Fruit fly (Drosophila melanogaster) whole organism, embryonic: ENCODE data around the gene Cpr64Ad.
A peak's percentile ranks its signal among the peaks of the same experiment; 100 is the strongest.

Source experiments
- Atf3 ChIP-seq: fragments of 200-800 bp; sonication (Bioruptor generic); optimal IDR thresholded peaks from 3 replicates; lab custom pipeline; 2016; ENCODE audit warnings: missing biosample characterization, missing genetic modification characterization
- Bteb2 ChIP-seq: fragments of 200-800 bp; sonication (Bioruptor generic); optimal IDR thresholded peaks from 2 replicates; lab custom pipeline; 2016; ENCODE audit warnings: missing biosample characterization, missing genetic modification characterization
- CG10274 ChIP-seq: fragments of 200-800 bp; sonication (Bioruptor generic); optimal IDR thresholded peaks from 3 replicates; lab custom pipeline; 2017; ENCODE audit warnings: missing biosample characterization, mild to moderate bottlenecking, missing genetic modification characterization
- CG10959 ChIP-seq: fragments of 200-800 bp; sonication (Bioruptor generic); IDR thresholded peaks from 2 replicates; pipeline ENCODE4 v1.3.6; 2022; ENCODE audit warnings: missing biosample characterization, missing genetic modification characterization
- CG12236 ChIP-seq: fragments of 200-800 bp; sonication (Bioruptor generic); optimal IDR thresholded peaks from 2 replicates; lab custom pipeline; 2016; ENCODE audit warnings: missing biosample characterization, missing genetic modification characterization
- CG12299 ChIP-seq: fragments of 200-800 bp; sonication (Bioruptor generic); optimal IDR thresholded peaks from 2 replicates; lab custom pipeline; 2018; ENCODE audit warnings: missing biosample characterization, mild to moderate bottlenecking, missing genetic modification characterization
- CG12769 ChIP-seq: fragments of 200-800 bp; sonication (Bioruptor generic); optimal IDR thresholded peaks from 2 replicates; lab custom pipeline; 2019; ENCODE audit warnings: missing biosample characterization, mild to moderate bottlenecking, missing genetic modification characterization, moderate library complexity
- CG13123 ChIP-seq: fragments of 200-800 bp; sonication (Bioruptor generic); optimal IDR thresholded peaks from 2 replicates; lab custom pipeline; 2016; ENCODE audit warnings: missing biosample characterization, missing genetic modification characterization
- CG1602 ChIP-seq: fragments of 200-800 bp; sonication (Bioruptor generic); optimal IDR thresholded peaks from 3 replicates; lab custom pipeline; 2016; ENCODE audit warnings: missing biosample characterization, missing genetic modification characterization
- CG1647 ChIP-seq: fragments of 200-800 bp; sonication (Bioruptor generic); optimal IDR thresholded peaks from 3 replicates; lab custom pipeline; 2016; ENCODE audit warnings: missing biosample characterization, missing genetic modification characterization
- CG18262 ChIP-seq: fragments of 200-800 bp; optimal IDR thresholded peaks from 3 replicates; lab custom pipeline; 2019; ENCODE audit warnings: missing biosample characterization, mild to moderate bottlenecking, missing genetic modification characterization, moderate library complexity
- CG18476 ChIP-seq: fragments of 200-800 bp; sonication (Bioruptor generic); optimal IDR thresholded peaks from 2 replicates; lab custom pipeline; 2016; ENCODE audit warnings: missing biosample characterization, mild to moderate bottlenecking, missing genetic modification characterization
- CG18619 ChIP-seq: fragments of 200-800 bp; sonication (Bioruptor generic); optimal IDR thresholded peaks from 3 replicates; lab custom pipeline; 2017; ENCODE audit warnings: missing biosample characterization, mild to moderate bottlenecking, missing genetic modification characterization
- CG18764 ChIP-seq: fragments of 200-800 bp; sonication (Bioruptor generic); optimal IDR thresholded peaks from 3 replicates; lab custom pipeline; 2016; ENCODE audit warnings: missing biosample characterization, missing genetic modification characterization
- CG32772 ChIP-seq: fragments of 200-800 bp; sonication (Bioruptor generic); IDR thresholded peaks from 2 replicates; pipeline ENCODE4 v1.3.6; 2022; ENCODE audit warnings: missing biosample characterization, missing genetic modification characterization
- CG34422 ChIP-seq: fragments of 200-800 bp; sonication (Bioruptor generic); IDR thresholded peaks from 3 replicates; pipeline ENCODE4 v1.3.6; 2022; ENCODE audit warnings: missing biosample characterization, missing genetic modification characterization
- CG3838 ChIP-seq: fragments of 200-800 bp; sonication (Bioruptor generic); optimal IDR thresholded peaks from 3 replicates; lab custom pipeline; 2016; ENCODE audit warnings: missing biosample characterization, missing genetic modification characterization
- CG6813 ChIP-seq: fragments of 200-800 bp; sonication (Bioruptor generic); optimal IDR thresholded peaks from 2 replicates; lab custom pipeline; 2017; ENCODE audit warnings: missing biosample characterization, missing genetic modification characterization, mild to moderate bottlenecking, moderate library complexity, missing genetic modification reagents
- CG7357 ChIP-seq: fragments of 200-800 bp; sonication (Bioruptor generic); IDR thresholded peaks from 3 replicates; pipeline ENCODE4 v1.3.6; 2022; ENCODE audit warnings: missing biosample characterization, missing genetic modification characterization
- CG7987 ChIP-seq: fragments of 200-800 bp; sonication (Bioruptor generic); optimal IDR thresholded peaks from 2 replicates; lab custom pipeline; 2018; ENCODE audit warnings: missing biosample characterization, mild to moderate bottlenecking, missing genetic modification characterization, moderate library complexity
- CG8290 ChIP-seq, 3 experiments: fragments of 200-800 bp; sonication (Bioruptor generic); optimal IDR thresholded peaks; 2 replicates each; lab custom pipeline; 2016 to 2019; ENCODE audit warnings: missing biosample characterization in 3 of 3, missing genetic modification characterization in 3 of 3, mild to moderate bottlenecking in 2 of 3, moderate library complexity in 1 of 3
- CG9876 ChIP-seq: fragments of 200-800 bp; sonication (Bioruptor generic); optimal IDR thresholded peaks from 2 replicates; lab custom pipeline; 2016; ENCODE audit warnings: missing biosample characterization, missing genetic modification characterization
- HmgZ ChIP-seq: fragments of 200-800 bp; sonication (Bioruptor generic); optimal IDR thresholded peaks from 2 replicates; lab custom pipeline; 2018; ENCODE audit warnings: missing biosample characterization, mild to moderate bottlenecking, missing genetic modification characterization
- Hsf ChIP-seq: fragments of 200-800 bp; sonication (Bioruptor generic); optimal IDR thresholded peaks from 3 replicates; lab custom pipeline; 2016; ENCODE audit warnings: missing biosample characterization, missing genetic modification characterization
- PHDP ChIP-seq: fragments of 200-800 bp; sonication (Bioruptor generic); optimal IDR thresholded peaks from 3 replicates; lab custom pipeline; 2018; ENCODE audit warnings: missing biosample characterization, mild to moderate bottlenecking, missing genetic modification characterization, moderate library complexity
- Side ChIP-seq: fragments of 200-800 bp; sonication (Bioruptor generic); optimal IDR thresholded peaks from 2 replicates; lab custom pipeline; 2016; ENCODE audit warnings: missing biosample characterization, missing genetic modification characterization
- Trl ChIP-seq, 3 experiments: fragments of >200 bp in 2 of 3; fragments of 200-800 bp in 1 of 3; sonication (Bioruptor generic) in 1 of 3; optimal IDR thresholded peaks; 2 replicates in 1 of 3; 3 replicates in 2 of 3; lab custom pipeline; 2016 to 2017; ENCODE audit warnings: missing biosample characterization in 1 of 3, missing genetic modification characterization in 1 of 3
- bowl ChIP-seq: fragments of 200-800 bp; sonication (Bioruptor generic); IDR thresholded peaks from 2 replicates; pipeline ENCODE4 v1.3.6; 2022; ENCODE audit warnings: missing biosample characterization, missing genetic modification characterization
- br ChIP-seq: fragments of >200 bp; optimal IDR thresholded peaks from 2 replicates; lab custom pipeline; 2017
- dm ChIP-seq: fragments of 200-800 bp; sonication (Bioruptor generic); optimal IDR thresholded peaks from 3 replicates; lab custom pipeline; 2016; ENCODE audit warnings: missing biosample characterization, missing genetic modification characterization
- fd96Cb ChIP-seq: fragments of 200-800 bp; sonication (Bioruptor generic); optimal IDR thresholded peaks from 2 replicates; lab custom pipeline; 2018; ENCODE audit warnings: missing biosample characterization, mild to moderate bottlenecking, missing genetic modification characterization, moderate library complexity
- gcm2 ChIP-seq: fragments of 200-800 bp; sonication (Bioruptor generic); optimal IDR thresholded peaks from 2 replicates; lab custom pipeline; 2016; ENCODE audit warnings: missing biosample characterization, missing genetic modification characterization
- gro ChIP-seq: fragments of 200-800 bp; sonication (Bioruptor generic); optimal IDR thresholded peaks from 2 replicates; lab custom pipeline; 2016; ENCODE audit warnings: missing biosample characterization, missing genetic modification characterization
- hbn ChIP-seq: fragments of 200-800 bp; sonication (Bioruptor generic); IDR thresholded peaks from 2 replicates; pipeline ENCODE4 v1.3.6; 2022; ENCODE audit warnings: missing biosample characterization, missing genetic modification characterization; ENCODE audit not compliant: partially characterized antibody
- ind ChIP-seq: fragments of 200-800 bp; sonication (Bioruptor generic); optimal IDR thresholded peaks from 3 replicates; lab custom pipeline; 2016; ENCODE audit warnings: missing biosample characterization, missing genetic modification characterization
- inv ChIP-seq: fragments of 200-800 bp; sonication (Bioruptor generic); IDR thresholded peaks from 2 replicates; pipeline ENCODE4 v1.3.6; 2022; ENCODE audit warnings: missing biosample characterization, missing genetic modification characterization; ENCODE audit not compliant: partially characterized antibody
- jing ChIP-seq: fragments of 200-800 bp; sonication (Bioruptor generic); optimal IDR thresholded peaks from 2 replicates; lab custom pipeline; 2018; ENCODE audit warnings: missing biosample characterization, mild to moderate bottlenecking, missing genetic modification characterization
- mam ChIP-seq: fragments of 200-800 bp; sonication (Bioruptor generic); optimal IDR thresholded peaks from 3 replicates; lab custom pipeline; 2016; ENCODE audit warnings: missing biosample characterization, missing genetic modification characterization
- nau ChIP-seq: fragments of 200-800 bp; sonication (Bioruptor generic); optimal IDR thresholded peaks from 3 replicates; lab custom pipeline; 2017; ENCODE audit warnings: missing biosample characterization, mild to moderate bottlenecking, missing genetic modification characterization, missing genetic modification reagents
- oc ChIP-seq: fragments of 200-800 bp; sonication (Bioruptor generic); optimal IDR thresholded peaks from 2 replicates; lab custom pipeline; 2018; ENCODE audit warnings: missing biosample characterization, mild to moderate bottlenecking, missing genetic modification characterization, moderate library complexity
- onecut ChIP-seq: fragments of 200-800 bp; sonication (Bioruptor generic); IDR thresholded peaks from 2 replicates; pipeline ENCODE4 v1.3.6; 2022; ENCODE audit warnings: missing biosample characterization, missing genetic modification characterization
- otp ChIP-seq: fragments of 200-800 bp; sonication (Bioruptor generic); IDR thresholded peaks from 3 replicates; pipeline ENCODE4, ENCODE4 v1.3.6; 2022; ENCODE audit warnings: missing biosample characterization, missing genetic modification characterization
- pnt ChIP-seq: fragments of 200-800 bp; sonication (Bioruptor generic); optimal IDR thresholded peaks from 3 replicates; lab custom pipeline; 2016; ENCODE audit warnings: missing biosample characterization, missing genetic modification characterization
- run ChIP-seq: fragments of 200-800 bp; sonication (Bioruptor generic); optimal IDR thresholded peaks from 3 replicates; lab custom pipeline; 2018; ENCODE audit warnings: missing biosample characterization, mild to moderate bottlenecking, missing genetic modification characterization
- stwl ChIP-seq: fragments of 200-800 bp; sonication (Bioruptor generic); optimal IDR thresholded peaks from 3 replicates; lab custom pipeline; 2018; ENCODE audit warnings: missing biosample characterization, mild to moderate bottlenecking, missing genetic modification characterization, moderate library complexity
- toy ChIP-seq: fragments of 200-800 bp; sonication (Bioruptor generic); IDR thresholded peaks from 2 replicates; pipeline ENCODE4 v1.3.6; 2022; ENCODE audit warnings: missing biosample characterization, missing genetic modification characterization
- zfh1 ChIP-seq: fragments of 200-800 bp; sonication (Bioruptor generic); IDR thresholded peaks from 3 replicates; pipeline ENCODE4 v1.3.6; 2022; ENCODE audit warnings: missing biosample characterization, missing genetic modification characterization

The Cpr64Ad gene

DNA sequence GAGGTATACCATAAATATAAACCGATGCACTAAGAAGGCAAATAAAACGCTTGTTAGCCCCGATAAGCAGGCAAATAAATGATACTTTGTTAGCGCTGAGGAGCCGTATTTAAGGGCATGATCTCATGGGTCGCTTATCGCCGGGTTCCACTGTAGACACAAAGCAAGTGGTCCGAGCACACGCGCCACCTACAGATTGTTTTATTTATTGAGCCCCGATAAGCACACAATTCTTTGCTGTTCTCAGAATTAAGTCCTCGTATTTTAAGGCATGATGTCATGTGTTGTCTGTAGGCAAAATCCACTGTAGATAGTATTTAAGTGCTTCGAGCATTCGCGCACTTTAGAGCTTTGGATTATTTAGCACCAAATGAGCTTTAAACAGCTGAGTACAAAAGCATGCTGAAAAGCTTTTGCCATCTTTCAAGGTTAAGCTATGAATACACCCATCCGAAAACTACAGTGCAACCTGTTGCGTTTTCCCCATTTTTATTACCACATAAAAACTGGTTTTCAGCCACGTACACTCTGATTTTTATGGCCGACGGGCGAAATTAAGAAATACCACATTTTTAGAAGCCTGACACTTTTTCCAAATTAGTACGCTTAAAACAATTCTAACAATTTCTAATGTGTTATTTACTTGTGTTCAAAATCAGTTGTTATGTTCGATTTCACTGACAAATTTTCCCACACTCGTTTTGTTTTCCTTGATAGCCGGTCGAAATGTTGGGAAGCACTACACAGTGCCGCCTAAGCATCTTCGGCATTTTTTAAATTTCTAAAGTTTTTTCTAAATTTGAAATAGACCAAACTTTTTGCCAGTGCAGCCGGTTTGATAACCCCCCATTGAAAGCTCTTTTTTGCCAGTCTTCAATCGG, 24.5 kb downstream of the Cpr64Ad start, which contains the start of gene Sqor (continued):
- TF ChIP-seq ind (GFP tag; lab: Kevin White, UChicago) (peak; percentile 79), onecut (GFP tag; lab: Robert Waterston, UW) (peak; percentile 58)

dm6 chr3L:4242428-4242827, 27.2 kb downstream of the Cpr64Ad start, which contains the start of gene pav:
pav (plus strand) TSS chr3L:4242734.
- TF ChIP-seq CG7987 (GFP tag; lab: Kevin White, UChicago) (no peak), fd96Cb (tag; lab: Kevin White, UChicago) (peak; percentile 44), toy (GFP tag; lab: Robert Waterston, UW) (no peak), dm (GFP tag; lab: Kevin White, UChicago) (peak; percentile 51), gro (GFP tag; lab: Kevin White, UChicago) (no peak), oc (tag; lab: Kevin White, UChicago) (no peak), CG7357 (GFP tag; lab: Robert Waterston, UW) (no peak), CG18764 (GFP tag; lab: Kevin White, UChicago) (no peak), gcm2 (GFP tag; lab: Kevin White, UChicago) (no peak), pnt (GFP tag; lab: Kevin White, UChicago) (no peak), Hsf (no peak), Trl (optimal IDR thresholded peaks at IDR 0.05; lab: Kevin White, UChicago) (no peak), Trl (GFP tag; optimal IDR thresholded peaks at IDR 0.05; lab: Kevin White, UChicago) (no peak), CG12299 (peak; percentile 6), zfh1 (GFP tag; lab: Robert Waterston, UW) (no peak), CG13123 (GFP tag; lab: Kevin White, UChicago) (no peak), CG12769 (tag; lab: Kevin White, UChicago) (no peak), CG1647 (GFP tag; lab: Kevin White, UChicago) (no peak), br (lab: Kevin White, UChicago) (no peak), CG12236 (GFP tag; lab: Kevin White, UChicago) (no peak), Atf3 (GFP tag; lab: Kevin White, UChicago) (no peak), inv (GFP tag; lab: Robert Waterston, UW) (no peak), mam (GFP tag; lab: Kevin White, UChicago) (no peak), CG8290 (GFP tag; optimal IDR thresholded peaks at IDR 0.05; lab: Kevin White, UChicago) (no peak), CG8290 (tag; optimal IDR thresholded peaks at IDR 0.05; lab: Kevin White, UChicago) (no peak), CG1602 (GFP tag; lab: Kevin White, UChicago) (no peak), CG10274 (no peak), bowl (GFP tag; lab: Robert Waterston, UW) (no peak), CG18262 (tag; lab: Kevin White, UChicago) (no peak), CG32772 (GFP tag; lab: Robert Waterston, UW) (0 out of 2 replicates have a peak, but pooled peaks have one; percentile 27), otp (no peak; the same call in 2 of the 3 replicates), CG18619 (GFP tag; lab: Kevin White, UChicago) (no peak), hbn (GFP tag; lab: Robert Waterston, UW) (no peak), nau (GFP tag; lab: Kevin White, UChicago) (no peak), CG6813 (GFP tag; lab: Kevin White, UChicago) (no peak), Bteb2 (GFP tag; lab: Kevin White, UChicago) (no peak), Side (GFP tag; lab: Kevin White, UChicago) (no peak), PHDP (no peak), jing (GFP tag; lab: Kevin White, UChicago) (no peak), CG10959 (GFP tag; lab: Robert Waterston, UW) (no peak), CG34422 (GFP tag; lab: Robert Waterston, UW) (0 out of 3 replicates have a peak, but pooled peaks have one; percentile 29), run (tag; lab: Kevin White, UChicago) (no peak), CG3838 (GFP tag; lab: Kevin White, UChicago) (no peak), CG18476 (GFP tag; lab: Kevin White, UChicago) (peak; percentile 16), stwl (peak; percentile 39), CG9876 (no peak), HmgZ (tag; lab: Kevin White, UChicago) (peak; percentile 72)
